Fruit fly (Drosophila melanogaster) whole organism, wandering third instar larva: Measurements from ENCODE around the gene CG2162.

Experiments used
- Abd-B ChIP-seq: fragments of >200 bp; optimal IDR thresholded peaks from 2 replicates; lab custom pipeline; 2017; ENCODE audit warnings: missing biosample characterization, missing genetic modification characterization
- CG32264 ChIP-seq: fragments of 200-800 bp; sonication (Bioruptor generic); optimal IDR thresholded peaks from 2 replicates; lab custom pipeline; 2016; ENCODE audit warnings: missing biosample characterization, missing genetic modification characterization
- CG9705 ChIP-seq: fragments of 200-800 bp; sonication (Bioruptor generic); optimal IDR thresholded peaks from 2 replicates; lab custom pipeline; 2018; ENCODE audit warnings: missing biosample characterization, mild to moderate bottlenecking, missing genetic modification characterization
- CrebA ChIP-seq: fragments of 200-800 bp; sonication (Bioruptor generic); optimal IDR thresholded peaks from 2 replicates; lab custom pipeline; 2016; ENCODE audit warnings: missing biosample characterization, mild to moderate bottlenecking, missing genetic modification characterization, borderline replicate concordance
- Dfd ChIP-seq: fragments of >200 bp; optimal IDR thresholded peaks from 2 replicates; lab custom pipeline; 2017; ENCODE audit warnings: missing biosample characterization, missing genetic modification characterization
- Dif ChIP-seq: fragments of 200-275, 200-300 bp; sonication (Bioruptor generic); optimal IDR thresholded peaks from 2 replicates; lab custom pipeline; 2018; ENCODE audit warnings: missing biosample characterization, missing genetic modification characterization; ENCODE audit not compliant: partially characterized antibody
- GATAd ChIP-seq: sonication (Bioruptor generic); optimal IDR thresholded peaks from 2 replicates; lab custom pipeline; 2016; ENCODE audit warnings: missing biosample characterization, missing genetic modification characterization
- HLH106 ChIP-seq: fragments of 200-800 bp; optimal IDR thresholded peaks from 3 replicates; lab custom pipeline; 2019; ENCODE audit warnings: missing biosample characterization, mild to moderate bottlenecking, missing genetic modification characterization, moderate library complexity
- Hnf4 ChIP-seq: fragments of 200-800 bp; sonication (Bioruptor generic); optimal IDR thresholded peaks from 2 replicates; lab custom pipeline; 2016; ENCODE audit warnings: missing biosample characterization, mild to moderate bottlenecking, missing genetic modification characterization
- Hr78 ChIP-seq: fragments of >200 bp; optimal IDR thresholded peaks from 2 replicates; lab custom pipeline; 2017; ENCODE audit warnings: missing biosample characterization, missing genetic modification characterization
- Hr83 ChIP-seq: fragments of 200-300 bp; sonication (Bioruptor generic); optimal IDR thresholded peaks from 2 replicates; lab custom pipeline; 2016; ENCODE audit warnings: missing biosample characterization, mild to moderate bottlenecking, missing genetic modification characterization, moderate library complexity; ENCODE audit not compliant: poor library complexity, severe bottlenecking
- Jra ChIP-seq: sonication (Bioruptor generic); optimal IDR thresholded peaks from 2 replicates; lab custom pipeline; 2016; ENCODE audit warnings: missing biosample characterization, missing genetic modification characterization
- Mio ChIP-seq: sonication (Bioruptor generic); optimal IDR thresholded peaks from 2 replicates; lab custom pipeline; 2016; ENCODE audit warnings: missing biosample characterization, missing genetic modification characterization
- Myc ChIP-seq: fragments of >200 bp; optimal IDR thresholded peaks from 2 replicates; lab custom pipeline; 2017
- N ChIP-seq: fragments of >200 bp; optimal IDR thresholded peaks from 2 replicates; lab custom pipeline; 2018; ENCODE audit warnings: missing biosample characterization, missing external identifiers, missing genetic modification characterization
- OdsH ChIP-seq: fragments of 200-800 bp; sonication (Bioruptor generic); optimal IDR thresholded peaks from 2 replicates; lab custom pipeline; 2016; ENCODE audit warnings: missing biosample characterization, mild to moderate bottlenecking, missing genetic modification characterization
- Rel ChIP-seq, 2 experiments: fragments of 200-800 bp; sonication (Bioruptor generic) in 1 of 2; optimal IDR thresholded peaks; 2 replicates in 1 of 2; 3 replicates in 1 of 2; lab custom pipeline; 2016 to 2019; ENCODE audit warnings: mild to moderate bottlenecking in 2 of 2, missing biosample characterization in 2 of 2, missing genetic modification characterization in 2 of 2, moderate library complexity in 1 of 2
- Sp1 ChIP-seq: fragments of 200-800 bp; sonication (Bioruptor generic); optimal IDR thresholded peaks from 3 replicates; lab custom pipeline; 2019; ENCODE audit warnings: missing biosample characterization, mild to moderate bottlenecking, missing genetic modification characterization, moderate library complexity
- Vsx2 ChIP-seq: fragments of 200-300, 225-300 bp; sonication (Bioruptor generic); optimal IDR thresholded peaks from 2 replicates; lab custom pipeline; 2018; ENCODE audit warnings: missing biosample characterization, missing genetic modification characterization; ENCODE audit not compliant: partially characterized antibody
- br ChIP-seq: fragments of 200-800 bp; sonication (Bioruptor generic); optimal IDR thresholded peaks from 2 replicates; lab custom pipeline; 2016; ENCODE audit warnings: missing biosample characterization, missing genetic modification characterization
- brk ChIP-seq: fragments of 200-800 bp; sonication (Bioruptor generic); optimal IDR thresholded peaks from 2 replicates; lab custom pipeline; 2016; ENCODE audit warnings: missing biosample characterization, mild to moderate bottlenecking, missing genetic modification characterization
- dl ChIP-seq, 2 experiments: fragments of 175-275, 200-275 bp in 1 of 2; fragments of 200-275 bp in 1 of 2; sonication (Bioruptor generic); optimal IDR thresholded peaks; lab custom pipeline; 2018; ENCODE audit warnings: mild to moderate bottlenecking in 2 of 2, missing biosample characterization in 2 of 2, missing genetic modification characterization in 2 of 2, moderate library complexity in 2 of 2; ENCODE audit not compliant: partially characterized antibody in 2 of 2, insufficient read depth in 1 of 2
- dmrt93B ChIP-seq: fragments of 200-800 bp; sonication (Bioruptor generic); optimal IDR thresholded peaks from 2 replicates; lab custom pipeline; 2018; ENCODE audit warnings: missing biosample characterization, mild to moderate bottlenecking, missing genetic modification characterization
- dsf ChIP-seq: sonication (Bioruptor generic); optimal IDR thresholded peaks from 2 replicates; lab custom pipeline; 2016; ENCODE audit warnings: missing biosample characterization, missing genetic modification characterization, borderline replicate concordance
- ey ChIP-seq: fragments of 200-800 bp; sonication (Bioruptor generic); optimal IDR thresholded peaks from 2 replicates; lab custom pipeline; 2016; ENCODE audit warnings: missing biosample characterization, missing genetic modification characterization
- foxo ChIP-seq, 2 experiments: fragments of 200-800 bp; sonication (Bioruptor generic); optimal IDR thresholded peaks; 2 replicates in 1 of 2; 3 replicates in 1 of 2; lab custom pipeline; 2016 to 2017; ENCODE audit warnings: missing biosample characterization in 2 of 2, missing genetic modification characterization in 2 of 2
- fru ChIP-seq: fragments of 200-800 bp; sonication (Bioruptor generic); optimal IDR thresholded peaks from 3 replicates; lab custom pipeline; 2016; ENCODE audit warnings: missing biosample characterization, mild to moderate bottlenecking, missing genetic modification characterization
- h ChIP-seq: fragments of 200-800 bp; sonication (Bioruptor generic); optimal IDR thresholded peaks from 3 replicates; lab custom pipeline; 2016; ENCODE audit warnings: missing biosample characterization, mild to moderate bottlenecking, missing genetic modification characterization
- jim ChIP-seq: fragments of 175-275, 200-325 bp; sonication (Bioruptor generic); optimal IDR thresholded peaks from 2 replicates; lab custom pipeline; 2016; ENCODE audit warnings: missing biosample characterization, mild to moderate bottlenecking, missing genetic modification characterization
- lola ChIP-seq: fragments of >200 bp; optimal IDR thresholded peaks from 2 replicates; lab custom pipeline; 2017; ENCODE audit warnings: missing biosample characterization, missing genetic modification characterization
- pan ChIP-seq: fragments of >200 bp; optimal IDR thresholded peaks from 2 replicates; lab custom pipeline; 2017
- psq ChIP-seq: fragments of 200-800 bp; sonication (Bioruptor generic); optimal IDR thresholded peaks from 3 replicates; lab custom pipeline; 2017; ENCODE audit warnings: missing biosample characterization, mild to moderate bottlenecking, missing genetic modification characterization, moderate library complexity
- rgr ChIP-seq: fragments of 200-800 bp; sonication (Bioruptor generic); optimal IDR thresholded peaks from 3 replicates; lab custom pipeline; 2016; ENCODE audit warnings: missing biosample characterization, mild to moderate bottlenecking, missing genetic modification characterization
- sage ChIP-seq: fragments of 200-800 bp; sonication (Bioruptor generic); optimal IDR thresholded peaks from 2 replicates; lab custom pipeline; 2016; ENCODE audit warnings: missing biosample characterization, mild to moderate bottlenecking, missing genetic modification characterization
- sv ChIP-seq: fragments of 200-800 bp; sonication (Bioruptor generic); optimal IDR thresholded peaks from 3 replicates; lab custom pipeline; 2016; ENCODE audit warnings: missing biosample characterization, missing genetic modification characterization
- tai ChIP-seq: sonication (Bioruptor generic); optimal IDR thresholded peaks from 2 replicates; lab custom pipeline; 2016; ENCODE audit warnings: missing biosample characterization, missing genetic modification characterization
- usp ChIP-seq: fragments of >200 bp; optimal IDR thresholded peaks from 2 replicates; lab custom pipeline; 2017; ENCODE audit warnings: missing biosample characterization, missing genetic modification characterization
- woc ChIP-seq: sonication (Bioruptor generic); optimal IDR thresholded peaks from 2 replicates; lab custom pipeline; 2016; ENCODE audit warnings: missing biosample characterization, mild to moderate bottlenecking, missing genetic modification characterization

Gene CG2162

dm6 chr3L:3077568-3078107 lies 42.6 kb downstream of the CG2162 start:
- TF ChIP-seq Jra (peak; percentile 87), lola (no peak), Mio (GFP tag; lab: Kevin White, UChicago) (peak; percentile 42), Rel (GFP tag; optimal IDR thresholded peaks at IDR 0.05; lab: Kevin White, UChicago) (peak; percentile 81), Rel (tag; optimal IDR thresholded peaks at IDR 0.05; lab: Kevin White, UChicago) (peak; percentile 82), Abd-B (no peak), rgr (GFP tag; lab: Kevin White, UChicago) (peak; percentile 75), foxo (GFP tag; optimal IDR thresholded peaks at IDR 0.05; lab: Kevin White, UChicago) (peak; percentile 59 to 79), CG32264 (no peak), ey (GFP tag; lab: Kevin White, UChicago) (peak; percentile 52), br (GFP tag; lab: Kevin White, UChicago) (peak; percentile 75), jim (peak; percentile 44), tai (GFP tag; lab: Kevin White, UChicago) (peak; percentile 3), Hr78 (GFP tag; lab: Kevin White, UChicago) (no peak), GATAd (no peak), sage (GFP tag; lab: Kevin White, UChicago) (no peak), Sp1 (peak; percentile 81), Dfd (GFP tag; lab: Kevin White, UChicago) (no peak), Hnf4 (GFP tag; lab: Kevin White, UChicago) (peak; percentile 64), fru (GFP tag; lab: Kevin White, UChicago) (peak; percentile 59), h (GFP tag; lab: Kevin White, UChicago) (peak; percentile 81), brk (GFP tag; lab: Kevin White, UChicago) (peak; percentile 22), psq (GFP tag; lab: Kevin White, UChicago) (peak; percentile 96), Dif (GFP tag; lab: Kevin White, UChicago) (peak; percentile 82), woc (peak; percentile 51), HLH106 (tag; lab: Kevin White, UChicago) (peak; percentile 30), CG9705 (GFP tag; lab: Kevin White, UChicago) (no peak), N (GFP tag; lab: Kevin White, UChicago) (no peak), CrebA (GFP tag; lab: Kevin White, UChicago) (peak; percentile 89), dl (GFP tag; optimal IDR thresholded peaks at IDR 0.05; lab: Kevin White, UChicago; ENCODE audit: insufficient read depth in 1 of 2, partially characterized antibody in 2 of 2) (peak; percentile 44 to 69), usp (GFP tag; lab: Kevin White, UChicago) (no peak), dmrt93B (no peak), OdsH (GFP tag; lab: Kevin White, UChicago) (peak; percentile 55), sv (no peak), Hr83 (GFP tag; lab: Kevin White, UChicago) (peak; percentile 82), Vsx2 (GFP tag; lab: Kevin White, UChicago) (no peak), dsf (GFP tag; lab: Kevin White, UChicago) (no peak), pan (lab: Kevin White, UChicago) (no peak), Myc (lab: Kevin White, UChicago) (peak; percentile 20)

dm6 chr3L:3078398-3079155 lies 43.6 kb downstream of the CG2162 start:
- no peak for TF ChIP-seq jim
- peak; percentile 46 for TF ChIP-seq HLH106 (tag; lab: Kevin White, UChicago)
- peak; percentile 17 for TF ChIP-seq fru (GFP tag; lab: Kevin White, UChicago)
- TF ChIP-seq OdsH (GFP tag; lab: Kevin White, UChicago), result peak; percentile 32
- TF ChIP-seq Sp1, result peak; percentile 20
- peak in 1 of 2 experiments; percentile 15 for TF ChIP-seq foxo (GFP tag; optimal IDR thresholded peaks at IDR 0.05; lab: Kevin White, UChicago)
- TF ChIP-seq rgr (GFP tag; lab: Kevin White, UChicago), result peak; percentile 39
- no peak for TF ChIP-seq Dfd (GFP tag; lab: Kevin White, UChicago)
- peak; percentile 45 for TF ChIP-seq br (GFP tag; lab: Kevin White, UChicago)
- TF ChIP-seq pan (lab: Kevin White, UChicago), result no peak
- peak; percentile 40 for TF ChIP-seq Hr83 (GFP tag; lab: Kevin White, UChicago)
- TF ChIP-seq Hnf4 (GFP tag; lab: Kevin White, UChicago), result no peak
- no peak for TF ChIP-seq Jra
- TF ChIP-seq brk (GFP tag; lab: Kevin White, UChicago), result peak; percentile 31
- TF ChIP-seq h (GFP tag; lab: Kevin White, UChicago), result peak; percentile 41
- TF ChIP-seq dmrt93B, result peak; percentile 16
- TF ChIP-seq Rel (GFP tag; optimal IDR thresholded peaks at IDR 0.05; lab: Kevin White, UChicago), result no peak
- peak; percentile 85 for TF ChIP-seq Rel (tag; optimal IDR thresholded peaks at IDR 0.05; lab: Kevin White, UChicago)
- TF ChIP-seq ey (GFP tag; lab: Kevin White, UChicago), result peak; percentile 31
- no peak for TF ChIP-seq sv
- TF ChIP-seq CG9705 (GFP tag; lab: Kevin White, UChicago), result peak; percentile 11
- TF ChIP-seq psq (GFP tag; lab: Kevin White, UChicago), result peak; percentile 9
- no peak for TF ChIP-seq sage (GFP tag; lab: Kevin White, UChicago)
- no peak for TF ChIP-seq Hr78 (GFP tag; lab: Kevin White, UChicago)
